Worm (Caenorhabditis elegans) whole organism, L2 larva: ENCODE data around the gene F47B7.5.

Source experiments
- alr-1 ChIP-seq: fragments of 150-350 bp; optimal IDR thresholded peaks from 2 replicates; lab custom pipeline; 2014; ENCODE audit warnings: missing biosample characterization, missing genetic modification characterization
- ama-1 ChIP-seq: fragments of 150-350 bp; optimal IDR thresholded peaks from 2 replicates; lab custom pipeline; 2018; ENCODE audit warnings: inconsistent platforms
- ceh-82 ChIP-seq: fragments of 150-350 bp; optimal IDR thresholded peaks from 2 replicates; lab custom pipeline; 2014; ENCODE audit warnings: missing biosample characterization, missing genetic modification characterization
- elt-1 ChIP-seq: fragments of 150-350 bp; optimal IDR thresholded peaks from 2 replicates; lab custom pipeline; 2014; ENCODE audit warnings: missing biosample characterization, missing genetic modification characterization
- elt-3 ChIP-seq: sonication (generic microtip); optimal IDR thresholded peaks from 2 replicates; lab custom pipeline; 2017; ENCODE audit warnings: missing biosample characterization, missing genetic modification characterization
- lin-11 ChIP-seq: fragments of 150-350 bp; sonication (generic microtip); optimal IDR thresholded peaks from 2 replicates; lab custom pipeline; 2014; ENCODE audit warnings: missing biosample characterization, missing genetic modification characterization, inconsistent platforms, mixed read lengths
- lin-39 ChIP-seq: fragments of 150-350 bp; optimal IDR thresholded peaks from 2 replicates; lab custom pipeline; 2014; ENCODE audit warnings: missing biosample characterization, missing genetic modification reagents, missing genetic modification characterization
- nhr-11 ChIP-seq: fragments of 150-350 bp; optimal IDR thresholded peaks from 2 replicates; lab custom pipeline; 2014; ENCODE audit warnings: missing biosample characterization, missing genetic modification characterization
- nhr-25 ChIP-seq: fragments of 150-350 bp; sonication (generic microtip); optimal IDR thresholded peaks from 3 replicates; lab custom pipeline; 2014; ENCODE audit warnings: missing biosample characterization, missing genetic modification characterization
- nhr-77 ChIP-seq: fragments of 150-350 bp; optimal IDR thresholded peaks from 2 replicates; lab custom pipeline; 2014; ENCODE audit warnings: missing biosample characterization, missing genetic modification characterization
- peb-1 ChIP-seq: fragments of 150-350 bp; optimal IDR thresholded peaks from 2 replicates; lab custom pipeline; 2014; ENCODE audit warnings: missing biosample characterization, missing genetic modification characterization
- sem-4 ChIP-seq: fragments of 150-350 bp; optimal IDR thresholded peaks from 2 replicates; lab custom pipeline; 2014; ENCODE audit warnings: missing biosample characterization, missing genetic modification reagents, missing genetic modification characterization
- skn-1 ChIP-seq: sonication (generic microtip); optimal IDR thresholded peaks from 2 replicates; lab custom pipeline; 2017; ENCODE audit warnings: missing biosample characterization, missing genetic modification characterization
- unc-62 ChIP-seq: fragments of 150-350 bp; optimal IDR thresholded peaks from 2 replicates; lab custom pipeline; 2014; ENCODE audit warnings: missing biosample characterization, missing genetic modification reagents, missing genetic modification characterization

DNA sequence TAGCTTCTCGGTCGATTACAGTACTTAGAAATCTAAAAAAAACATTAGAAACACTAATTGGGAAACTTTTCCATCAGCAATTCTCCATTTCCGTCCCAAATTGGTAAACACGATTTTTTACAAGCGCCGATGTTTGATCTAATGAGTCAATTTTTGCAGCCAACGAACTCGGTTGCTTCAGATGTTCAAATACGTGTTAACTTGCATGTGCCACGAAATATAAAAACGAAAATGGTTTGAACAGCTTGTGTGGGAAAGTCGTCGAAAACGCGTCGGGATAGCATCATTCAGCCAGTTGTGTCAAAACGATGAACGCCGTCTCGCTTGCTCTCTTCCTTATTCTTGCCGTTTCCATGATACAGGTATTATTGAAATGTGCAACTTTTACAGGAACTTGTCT lies 36.2 kb upstream of the F47B7.5 start, which contains the start of gene F35A5.2:
- TF ChIP-seq lin-39 (tag; lab: Kevin White, UChicago) (no peak), ama-1 (lab: Kevin White, UChicago) (no peak), elt-3 (tag; lab: Kevin White, UChicago) (no peak), lin-11 (tag; lab: Kevin White, UChicago) (no peak), nhr-11 (no peak), ceh-82 (tag; lab: Kevin White, UChicago) (no peak), sem-4 (tag; lab: Kevin White, UChicago) (no peak), elt-1 (tag; lab: Kevin White, UChicago) (no peak), alr-1 (tag; lab: Kevin White, UChicago) (no peak), peb-1 (tag; lab: Kevin White, UChicago) (no peak), nhr-77 (tag; lab: Kevin White, UChicago) (no peak), unc-62 (no peak), nhr-25 (tag; lab: Kevin White, UChicago) (no peak), skn-1 (tag; lab: Kevin White, UChicago) (no peak)
